Worm (Caenorhabditis elegans): ENCODE measurements around the gene C52B9.8.

ce11 chrX:4295917-4296316, 15.7 kb downstream of the C52B9.8 start:
- TF ChIP-seq aly-2 (tag; optimal IDR thresholded peaks at IDR 0.05) (no peak), lir-3 (tag; optimal IDR thresholded peaks at IDR 0.05) (no peak), unc-39 (tag; optimal IDR thresholded peaks at IDR 0.05) (no peak), T20F7.1 (GFP tag; optimal IDR thresholded peaks at IDR 0.05) (no peak), ceh-82 (tag; optimal IDR thresholded peaks at IDR 0.05) (no peak)

All from whole organism, L4 larva.